Worm (Caenorhabditis elegans) whole organism, L4/young adult: Measurements from ENCODE around the gene srd-40.

ENCODE experiments used
- W03F9.2 ChIP-seq: fragments of 150-350 bp; optimal IDR thresholded peaks from 2 replicates; lab custom pipeline; 2014; ENCODE audit warnings: missing biosample characterization, missing genetic modification characterization
- him-1 ChIP-seq: sonication (generic microtip); optimal IDR thresholded peaks from 2 replicates; lab custom pipeline; 2016; ENCODE audit warnings: missing genotype, missing genetic modification reagents, missing genetic modification characterization, missing compliant biosample characterization

DNA sequence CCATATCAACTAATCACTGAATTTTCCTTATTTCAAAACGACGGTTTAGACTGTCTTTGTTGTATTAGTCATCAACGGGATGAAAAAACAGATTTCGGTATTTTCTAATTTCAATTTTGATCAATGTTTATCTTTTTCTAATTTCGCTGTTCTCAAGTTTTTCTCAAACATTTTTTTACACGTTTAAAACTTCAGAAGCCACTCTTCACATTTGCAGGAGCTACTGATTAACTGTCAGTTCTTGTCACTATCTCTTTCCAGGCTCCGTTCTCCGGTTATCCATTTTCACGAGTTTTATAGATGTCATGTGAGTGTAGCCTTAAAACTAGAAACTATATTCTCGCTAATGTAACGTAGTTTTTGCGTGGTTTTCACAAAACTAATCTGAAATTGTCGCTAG is 33.0 kb upstream of the srd-40 start, which contains the start of gene C04B4.4:
- no peak for TF ChIP-seq W03F9.2 (tag; lab: Kevin White, UChicago)
- TF ChIP-seq him-1 (tag; lab: Kevin White, UChicago), result no peak
